Fruit fly (Drosophila melanogaster) whole organism, wandering third instar larva: ENCODE results near the gene Wdr33.

Experiments used
- Abd-B ChIP-seq: fragments of >200 bp; optimal IDR thresholded peaks from 2 replicates; lab custom pipeline; 2017; ENCODE audit warnings: missing biosample characterization, missing genetic modification characterization
- CG9705 ChIP-seq: fragments of 200-800 bp; sonication (Bioruptor generic); optimal IDR thresholded peaks from 2 replicates; lab custom pipeline; 2018; ENCODE audit warnings: missing biosample characterization, mild to moderate bottlenecking, missing genetic modification characterization
- CrebA ChIP-seq: fragments of 200-800 bp; sonication (Bioruptor generic); optimal IDR thresholded peaks from 2 replicates; lab custom pipeline; 2016; ENCODE audit warnings: missing biosample characterization, mild to moderate bottlenecking, missing genetic modification characterization, borderline replicate concordance
- Dfd ChIP-seq: fragments of >200 bp; optimal IDR thresholded peaks from 2 replicates; lab custom pipeline; 2017; ENCODE audit warnings: missing biosample characterization, missing genetic modification characterization
- Dif ChIP-seq: fragments of 200-275, 200-300 bp; sonication (Bioruptor generic); optimal IDR thresholded peaks from 2 replicates; lab custom pipeline; 2018; ENCODE audit warnings: missing biosample characterization, missing genetic modification characterization; ENCODE audit not compliant: partially characterized antibody
- GATAd ChIP-seq: sonication (Bioruptor generic); optimal IDR thresholded peaks from 2 replicates; lab custom pipeline; 2016; ENCODE audit warnings: missing biosample characterization, missing genetic modification characterization
- HLH106 ChIP-seq: fragments of 200-800 bp; optimal IDR thresholded peaks from 3 replicates; lab custom pipeline; 2019; ENCODE audit warnings: missing biosample characterization, mild to moderate bottlenecking, missing genetic modification characterization, moderate library complexity
- Hnf4 ChIP-seq: fragments of 200-800 bp; sonication (Bioruptor generic); optimal IDR thresholded peaks from 2 replicates; lab custom pipeline; 2016; ENCODE audit warnings: missing biosample characterization, mild to moderate bottlenecking, missing genetic modification characterization
- Hr83 ChIP-seq: fragments of 200-300 bp; sonication (Bioruptor generic); optimal IDR thresholded peaks from 2 replicates; lab custom pipeline; 2016; ENCODE audit warnings: missing biosample characterization, mild to moderate bottlenecking, missing genetic modification characterization, moderate library complexity; ENCODE audit not compliant: poor library complexity, severe bottlenecking
- Jra ChIP-seq: sonication (Bioruptor generic); optimal IDR thresholded peaks from 2 replicates; lab custom pipeline; 2016; ENCODE audit warnings: missing biosample characterization, missing genetic modification characterization
- Myc ChIP-seq: fragments of >200 bp; optimal IDR thresholded peaks from 2 replicates; lab custom pipeline; 2017
- N ChIP-seq: fragments of >200 bp; optimal IDR thresholded peaks from 2 replicates; lab custom pipeline; 2018; ENCODE audit warnings: missing biosample characterization, missing external identifiers, missing genetic modification characterization
- OdsH ChIP-seq: fragments of 200-800 bp; sonication (Bioruptor generic); optimal IDR thresholded peaks from 2 replicates; lab custom pipeline; 2016; ENCODE audit warnings: missing biosample characterization, mild to moderate bottlenecking, missing genetic modification characterization
- Sp1 ChIP-seq: fragments of 200-800 bp; sonication (Bioruptor generic); optimal IDR thresholded peaks from 3 replicates; lab custom pipeline; 2019; ENCODE audit warnings: missing biosample characterization, mild to moderate bottlenecking, missing genetic modification characterization, moderate library complexity
- Vsx2 ChIP-seq: fragments of 200-300, 225-300 bp; sonication (Bioruptor generic); optimal IDR thresholded peaks from 2 replicates; lab custom pipeline; 2018; ENCODE audit warnings: missing biosample characterization, missing genetic modification characterization; ENCODE audit not compliant: partially characterized antibody
- br ChIP-seq: fragments of 200-800 bp; sonication (Bioruptor generic); optimal IDR thresholded peaks from 2 replicates; lab custom pipeline; 2016; ENCODE audit warnings: missing biosample characterization, missing genetic modification characterization
- brk ChIP-seq: fragments of 200-800 bp; sonication (Bioruptor generic); optimal IDR thresholded peaks from 2 replicates; lab custom pipeline; 2016; ENCODE audit warnings: missing biosample characterization, mild to moderate bottlenecking, missing genetic modification characterization
- dl ChIP-seq, 2 experiments: fragments of 175-275, 200-275 bp in 1 of 2; fragments of 200-275 bp in 1 of 2; sonication (Bioruptor generic); optimal IDR thresholded peaks; lab custom pipeline; 2018; ENCODE audit warnings: mild to moderate bottlenecking in 2 of 2, missing biosample characterization in 2 of 2, missing genetic modification characterization in 2 of 2, moderate library complexity in 2 of 2; ENCODE audit not compliant: partially characterized antibody in 2 of 2, insufficient read depth in 1 of 2
- dsf ChIP-seq: sonication (Bioruptor generic); optimal IDR thresholded peaks from 2 replicates; lab custom pipeline; 2016; ENCODE audit warnings: missing biosample characterization, missing genetic modification characterization, borderline replicate concordance
- ey ChIP-seq: fragments of 200-800 bp; sonication (Bioruptor generic); optimal IDR thresholded peaks from 2 replicates; lab custom pipeline; 2016; ENCODE audit warnings: missing biosample characterization, missing genetic modification characterization
- foxo ChIP-seq, 2 experiments: fragments of 200-800 bp; sonication (Bioruptor generic); optimal IDR thresholded peaks; 2 replicates in 1 of 2; 3 replicates in 1 of 2; lab custom pipeline; 2016 to 2017; ENCODE audit warnings: missing biosample characterization in 2 of 2, missing genetic modification characterization in 2 of 2
- h ChIP-seq: fragments of 200-800 bp; sonication (Bioruptor generic); optimal IDR thresholded peaks from 3 replicates; lab custom pipeline; 2016; ENCODE audit warnings: missing biosample characterization, mild to moderate bottlenecking, missing genetic modification characterization
- lola ChIP-seq: fragments of >200 bp; optimal IDR thresholded peaks from 2 replicates; lab custom pipeline; 2017; ENCODE audit warnings: missing biosample characterization, missing genetic modification characterization
- psq ChIP-seq: fragments of 200-800 bp; sonication (Bioruptor generic); optimal IDR thresholded peaks from 3 replicates; lab custom pipeline; 2017; ENCODE audit warnings: missing biosample characterization, mild to moderate bottlenecking, missing genetic modification characterization, moderate library complexity
- rgr ChIP-seq: fragments of 200-800 bp; sonication (Bioruptor generic); optimal IDR thresholded peaks from 3 replicates; lab custom pipeline; 2016; ENCODE audit warnings: missing biosample characterization, mild to moderate bottlenecking, missing genetic modification characterization
- sv ChIP-seq: fragments of 200-800 bp; sonication (Bioruptor generic); optimal IDR thresholded peaks from 3 replicates; lab custom pipeline; 2016; ENCODE audit warnings: missing biosample characterization, missing genetic modification characterization
- usp ChIP-seq: fragments of >200 bp; optimal IDR thresholded peaks from 2 replicates; lab custom pipeline; 2017; ENCODE audit warnings: missing biosample characterization, missing genetic modification characterization

Gene Wdr33

dm6 chr3R:5689626-5690025 is 29.2 kb downstream of the Wdr33 start:
- TF ChIP-seq Dfd (GFP tag; lab: Kevin White, UChicago) (peak; percentile 61), HLH106 (no peak), OdsH (no peak)

DNA sequence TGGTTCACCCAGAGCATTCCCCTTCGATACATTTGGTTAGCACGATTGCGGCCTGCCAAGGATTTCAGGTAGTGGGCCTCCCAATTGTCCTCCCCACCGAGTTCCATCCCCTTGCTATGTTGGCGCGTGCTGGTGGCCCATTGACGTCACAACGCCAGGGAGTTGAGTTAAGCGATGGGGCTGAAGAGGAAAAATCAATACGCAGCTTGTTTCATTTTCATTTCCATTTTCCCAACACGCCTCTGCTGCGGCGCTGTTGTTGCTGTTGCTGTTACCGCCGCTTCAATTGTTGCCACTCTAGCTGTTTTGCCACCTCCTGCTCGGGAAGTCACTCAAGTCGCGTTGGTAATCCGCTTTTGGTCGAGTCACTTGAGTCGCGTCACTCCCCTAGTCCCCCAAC is 30.6 kb downstream of the Wdr33 start:
- no peak for TF ChIP-seq Hr83 (GFP tag; lab: Kevin White, UChicago)
- TF ChIP-seq br (GFP tag; lab: Kevin White, UChicago) = no peak
- TF ChIP-seq psq (GFP tag; lab: Kevin White, UChicago) = no peak
- no peak for TF ChIP-seq Sp1
- TF ChIP-seq rgr (GFP tag; lab: Kevin White, UChicago) = no peak
- no peak for TF ChIP-seq HLH106
- TF ChIP-seq Dfd (GFP tag; lab: Kevin White, UChicago) = no peak
- no peak for TF ChIP-seq brk (GFP tag; lab: Kevin White, UChicago)

DNA sequence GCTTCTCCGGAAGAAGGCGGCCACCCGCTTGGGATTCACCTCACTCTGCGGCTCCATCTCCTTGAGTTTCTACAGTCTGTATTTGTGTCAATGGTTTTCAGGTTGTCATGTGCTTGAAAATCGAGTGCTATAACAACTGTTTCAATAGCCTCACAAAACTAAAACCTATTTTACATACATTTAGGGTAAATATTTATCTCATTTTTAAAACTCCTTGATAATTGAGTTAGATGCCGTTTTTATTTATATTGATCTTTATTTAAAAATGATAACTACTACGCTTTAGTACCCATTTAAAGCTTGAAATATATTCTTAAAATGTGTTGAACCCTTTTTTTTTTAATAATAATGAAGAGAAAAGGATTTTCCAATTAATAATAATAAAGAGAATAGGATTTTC is 32.8 kb downstream of the Wdr33 start, which contains the start of gene CG2104:
Gene CG2104 (minus strand): TSS at position 101 of the 400 bp plus-strand sequence.
- TF ChIP-seq CrebA (GFP tag; lab: Kevin White, UChicago) (no peak), Vsx2 (GFP tag; lab: Kevin White, UChicago) (no peak), Abd-B (GFP tag; lab: Kevin White, UChicago) (no peak), brk (GFP tag; lab: Kevin White, UChicago) (no peak), br (GFP tag; lab: Kevin White, UChicago) (no peak), dsf (GFP tag; lab: Kevin White, UChicago) (no peak), Myc (no peak), Hnf4 (GFP tag; lab: Kevin White, UChicago) (no peak), ey (GFP tag; lab: Kevin White, UChicago) (no peak), dl (GFP tag; optimal IDR thresholded peaks at IDR 0.05; lab: Kevin White, UChicago; ENCODE audit: insufficient read depth in 1 of 2, partially characterized antibody in 2 of 2) (no peak)

dm6 chr3R:5694461-5694860 is 34.0 kb downstream of the Wdr33 start:
- TF ChIP-seq h (GFP tag; lab: Kevin White, UChicago) = peak; percentile 6
- TF ChIP-seq lola (GFP tag; lab: Kevin White, UChicago) = no peak

DNA sequence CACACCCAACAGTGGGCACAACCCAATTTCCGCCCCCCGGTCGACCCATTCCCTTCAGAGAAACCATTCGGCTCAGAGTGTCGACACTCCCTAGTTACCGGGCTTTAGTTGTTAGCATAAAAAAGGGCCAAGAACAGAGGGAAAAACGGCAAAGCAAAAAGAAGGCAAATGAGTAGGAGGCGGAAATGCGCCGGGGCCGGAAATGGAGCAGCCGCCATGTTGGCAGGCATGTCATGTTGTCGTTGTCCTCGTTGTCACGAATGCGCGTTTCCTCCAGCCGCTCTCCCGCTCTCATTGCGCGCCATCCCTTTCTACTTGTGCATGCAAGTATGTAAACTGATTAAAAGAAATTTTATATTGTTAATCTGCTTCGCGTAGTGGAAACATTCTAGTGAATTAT is 35.9 kb downstream of the Wdr33 start:
- no peak for TF ChIP-seq foxo (GFP tag; optimal IDR thresholded peaks at IDR 0.05; lab: Kevin White, UChicago)
- TF ChIP-seq usp (GFP tag; lab: Kevin White, UChicago) = no peak
- no peak for TF ChIP-seq Vsx2 (GFP tag; lab: Kevin White, UChicago)
- no peak for TF ChIP-seq psq (GFP tag; lab: Kevin White, UChicago)
- no peak for TF ChIP-seq Dif (GFP tag; lab: Kevin White, UChicago)
- no peak for TF ChIP-seq ey (GFP tag; lab: Kevin White, UChicago)
- no peak for TF ChIP-seq Myc
- TF ChIP-seq rgr (GFP tag; lab: Kevin White, UChicago) = no peak
- no peak for TF ChIP-seq sv
- TF ChIP-seq OdsH = no peak
- TF ChIP-seq CG9705 (GFP tag; lab: Kevin White, UChicago) = no peak
- no peak for TF ChIP-seq brk (GFP tag; lab: Kevin White, UChicago)
- no peak for TF ChIP-seq GATAd (GFP tag; lab: Kevin White, UChicago)

dm6 chr3R:5701104-5701503 is 40.7 kb downstream of the Wdr33 start:
- no peak for TF ChIP-seq h (GFP tag; lab: Kevin White, UChicago)
- TF ChIP-seq CrebA (GFP tag; lab: Kevin White, UChicago) = no peak
- no peak for TF ChIP-seq N (GFP tag; lab: Kevin White, UChicago)
- peak; percentile 48 for TF ChIP-seq Dif (GFP tag; lab: Kevin White, UChicago)
- TF ChIP-seq dl (GFP tag; optimal IDR thresholded peaks at IDR 0.05; lab: Kevin White, UChicago; ENCODE audit: insufficient read depth in 1 of 2, partially characterized antibody in 2 of 2) = peak in 1 of 2 experiments; percentile 32
- no peak for TF ChIP-seq Jra (GFP tag; lab: Kevin White, UChicago)
- TF ChIP-seq, all 38 proteins: peak for 2
